Worm (Caenorhabditis elegans): Measurements from ENCODE around the gene ciao-2B.

ciao-2B gene

DNA sequence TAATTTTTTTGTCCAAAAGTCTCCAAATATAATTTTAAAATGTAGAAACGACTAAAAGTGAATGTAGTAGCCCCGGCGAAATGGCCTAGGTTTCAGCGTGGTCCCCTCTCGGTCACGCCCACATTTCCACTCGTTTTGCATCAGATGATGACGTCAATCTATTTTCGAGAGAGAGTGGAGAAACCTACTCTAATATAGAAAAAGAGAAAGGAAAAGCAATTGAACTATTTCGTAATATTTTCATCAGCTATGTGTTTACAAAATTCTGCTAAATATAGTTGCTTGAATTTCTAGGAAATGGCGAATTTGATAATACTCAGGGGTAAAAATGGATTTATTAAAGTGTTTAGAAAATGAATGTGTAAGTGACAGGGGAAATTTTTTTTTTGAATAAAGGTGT lies 16.5 kb upstream of the ciao-2B start:
- TF ChIP-seq dsc-1 (tag; optimal IDR thresholded peaks at IDR 0.05) (no peak), efl-3 (GFP tag; optimal IDR thresholded peaks at IDR 0.05) (no peak), dpl-1 (GFP tag; optimal IDR thresholded peaks at IDR 0.05) (peak in 1 of 3 experiments; percentile 35), pag-3 (tag; optimal IDR thresholded peaks at IDR 0.05; ENCODE audit: borderline replicate concordance, insufficient read depth) (no peak), vab-15 (tag; optimal IDR thresholded peaks at IDR 0.05) (no peak), nhr-77 (tag; optimal IDR thresholded peaks at IDR 0.05) (no peak), mab-9 (GFP tag; IDR thresholded peaks at IDR 0.05) (no peak), aly-2 (tag; optimal IDR thresholded peaks at IDR 0.05) (no peak), nhr-47 (tag; optimal IDR thresholded peaks at IDR 0.05) (peak; percentile 51), grh-1 (GFP tag; IDR thresholded peaks at IDR 0.05) (no peak), F16B12.6 (tag; optimal IDR thresholded peaks at IDR 0.05) (no peak), sox-4 (tag; optimal IDR thresholded peaks at IDR 0.05) (no peak), lin-13 (GFP tag; optimal IDR thresholded peaks at IDR 0.05) (peak; percentile 35), isw-1 (GFP tag; IDR thresholded peaks at IDR 0.05) (peak; percentile 35; the same call in 1 of the 2 replicates), egl-13 (tag; optimal IDR thresholded peaks at IDR 0.05) (peak; percentile 51), rnt-1 (tag; optimal IDR thresholded peaks at IDR 0.05) (no peak), egl-27 (tag; optimal IDR thresholded peaks at IDR 0.05) (no peak), hlh-4 (tag; optimal IDR thresholded peaks at IDR 0.05) (no peak), ceh-90 (tag; optimal IDR thresholded peaks at IDR 0.05) (no peak), unc-130 (tag; optimal IDR thresholded peaks at IDR 0.05) (no peak), sup-37 (GFP tag; optimal IDR thresholded peaks at IDR 0.05) (no peak), hlh-17 (GFP tag; optimal IDR thresholded peaks at IDR 0.05; ENCODE audit: borderline replicate concordance) (no peak), fkh-10 (GFP tag; optimal IDR thresholded peaks at IDR 0.05) (peak; percentile 31), tbx-2 (tag; optimal IDR thresholded peaks at IDR 0.05) (no peak), nhr-19 (GFP tag; conservative IDR thresholded peaks at IDR 0.05) (no peak), nhr-90 (tag; optimal IDR thresholded peaks at IDR 0.05; ENCODE audit: poor library complexity) (no peak), nhr-20 (tag; optimal IDR thresholded peaks at IDR 0.05) (no peak), sptf-1 (tag; optimal IDR thresholded peaks at IDR 0.05) (no peak), nhr-71 (tag; optimal IDR thresholded peaks at IDR 0.05) (peak; percentile 73), ets-5 (GFP tag; IDR thresholded peaks at IDR 0.05) (no peak), fos-1 (tag; optimal IDR thresholded peaks at IDR 0.05) (no peak), ztf-4 (tag; optimal IDR thresholded peaks at IDR 0.05) (no peak), zip-4 (GFP tag; optimal IDR thresholded peaks at IDR 0.05) (peak; percentile 50), nhr-76 (tag; optimal IDR thresholded peaks at IDR 0.05) (no peak), efl-1 (optimal IDR thresholded peaks at IDR 0.05) (peak; percentile 27), efl-1 (GFP tag; optimal IDR thresholded peaks at IDR 0.05 in 1 of 2) (peak; percentile 31 to 57), unc-98 (GFP tag; IDR thresholded peaks at IDR 0.05) (no peak), lin-15B (tag; optimal IDR thresholded peaks at IDR 0.05) (no peak), snpc-4 (tag; optimal IDR thresholded peaks at IDR 0.05) (no peak), fkh-4 (tag; optimal IDR thresholded peaks at IDR 0.05; ENCODE audit: borderline replicate concordance) (no peak), elt-3 (tag; optimal IDR thresholded peaks at IDR 0.05) (no peak), tlp-1 (tag; optimal IDR thresholded peaks at IDR 0.05) (no peak), alr-1 (tag; optimal IDR thresholded peaks at IDR 0.05; ENCODE audit: borderline replicate concordance) (no peak), snu-23 (GFP tag; optimal IDR thresholded peaks at IDR 0.05) (no peak), mef-2 (tag; optimal IDR thresholded peaks at IDR 0.05) (peak; percentile 84), irx-1 (tag; optimal IDR thresholded peaks at IDR 0.05) (no peak), nhr-237 (tag; optimal IDR thresholded peaks at IDR 0.05) (peak; percentile 22), lin-14 (GFP tag; optimal IDR thresholded peaks at IDR 0.05) (no peak), C16A3.4 (tag; optimal IDR thresholded peaks at IDR 0.05) (no peak), swsn-7 (tag; optimal IDR thresholded peaks at IDR 0.05) (peak; percentile 32), ceh-63 (GFP tag; optimal IDR thresholded peaks at IDR 0.05) (no peak), ces-1 (GFP tag; optimal IDR thresholded peaks at IDR 0.05) (no peak), unc-62 (GFP tag; optimal IDR thresholded peaks at IDR 0.05) (no peak)

All from whole organism, L1 larva.